Worm (Caenorhabditis elegans) whole organism, L4/young adult: Measurements from ENCODE around the gene B0563.9.

Experiments used
- W03F9.2 ChIP-seq: fragments of 150-350 bp; optimal IDR thresholded peaks from 2 replicates; lab custom pipeline; 2014; ENCODE audit warnings: missing biosample characterization, missing genetic modification characterization
- dao-5 ChIP-seq: sonication (generic microtip); optimal IDR thresholded peaks from 2 replicates; lab custom pipeline; 2016; ENCODE audit warnings: missing genotype, missing genetic modification characterization, moderate library complexity, missing compliant biosample characterization

DNA sequence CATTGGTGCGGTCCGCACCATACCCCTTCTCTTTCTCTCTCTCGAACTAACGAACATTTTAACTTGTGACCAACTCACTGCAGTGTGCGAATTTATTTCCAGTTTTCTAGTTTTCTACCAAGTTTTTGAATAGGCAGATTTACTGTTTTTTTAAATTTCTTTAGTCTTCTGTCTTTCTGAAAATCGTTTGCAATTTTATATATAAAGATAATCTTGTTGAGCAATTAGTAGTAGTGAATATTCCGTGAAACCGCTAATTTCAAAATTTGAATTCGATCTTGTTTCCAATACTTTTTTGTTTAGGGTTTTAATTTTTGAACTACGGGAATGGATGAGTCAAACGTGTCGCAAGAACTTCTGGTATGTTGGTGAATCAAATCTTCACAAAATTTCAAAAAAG, 15.5 kb downstream of the B0563.9 start, which contains the start of gene Y81B9A.2:
- TF ChIP-seq dao-5 (no peak), W03F9.2 (no peak)
